Worm (Caenorhabditis elegans): ENCODE data around the gene srxa-4.

DNA sequence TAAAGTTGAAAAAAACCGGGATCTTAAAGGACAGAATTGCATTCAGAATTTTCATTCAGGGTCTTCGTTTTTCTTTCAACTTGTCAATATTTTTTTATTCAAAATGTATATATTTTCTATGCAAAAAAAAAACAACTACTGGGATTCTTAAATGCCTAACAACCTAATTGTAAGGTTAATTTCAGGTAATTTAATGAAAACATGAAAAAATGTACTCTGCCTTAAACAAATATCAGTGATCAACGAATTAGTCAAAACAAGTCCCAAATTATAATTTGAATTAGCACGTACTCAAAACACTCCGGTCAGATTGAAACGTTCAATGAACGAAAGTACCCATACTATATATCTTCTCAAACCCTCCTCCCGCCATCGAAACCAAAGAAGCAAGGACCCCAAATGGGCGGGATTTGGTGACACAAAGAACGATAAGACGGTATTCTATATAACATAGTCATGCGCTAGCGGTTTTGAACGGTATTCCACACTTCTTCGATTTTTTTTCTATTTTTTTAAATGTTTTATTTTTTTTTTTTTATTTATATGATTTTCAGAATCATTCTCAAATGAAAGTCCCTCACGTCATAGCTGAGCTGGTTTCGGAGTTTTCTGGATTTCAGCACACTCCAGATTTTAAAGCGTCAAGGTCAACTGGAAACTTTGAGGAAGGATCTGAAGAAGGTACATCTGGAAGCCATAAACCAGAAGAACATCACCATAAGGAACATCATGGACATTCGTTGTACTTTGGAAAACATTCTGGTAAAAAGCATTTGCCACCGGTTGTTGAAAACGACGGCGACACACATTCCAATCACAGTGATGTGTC, 15.3 kb downstream of the srxa-4 start, which contains the start of the genes ddo-2 and F25E5.8:
- no peak for TF ChIP-seq fkh-10 (GFP tag; optimal IDR thresholded peaks at IDR 0.05)
- no peak for TF ChIP-seq ZK337.2 (GFP tag; IDR thresholded peaks at IDR 0.05)
- TF ChIP-seq R02D3.7 (tag; optimal IDR thresholded peaks at IDR 0.05), result no peak
